Worm (Caenorhabditis elegans) whole organism, early embryonic: ENCODE results near the gene mmaa-1.

Experiments used
- hmbx-1 ChIP-seq: sonication (generic microtip); optimal IDR thresholded peaks from 2 replicates; lab custom pipeline; 2016; ENCODE audit warnings: mild to moderate bottlenecking, missing genetic modification characterization, missing compliant biosample characterization
- hmg-4 ChIP-seq: fragments of 200-800 bp; sonication (Bioruptor generic); optimal IDR thresholded peaks from 2 replicates; lab custom pipeline; 2018; ENCODE audit warnings: mild to moderate bottlenecking, missing genetic modification characterization, missing compliant biosample characterization
- hnd-1 ChIP-seq: sonication (generic microtip); optimal IDR thresholded peaks from 2 replicates; lab custom pipeline; 2016; ENCODE audit warnings: missing genetic modification characterization, missing compliant biosample characterization
- sea-1 ChIP-seq: fragments of 200-800 bp; sonication (Bioruptor generic); conservative IDR thresholded peaks from 2 replicates; pipeline ENCODE4 v1.3.6; 2022; ENCODE audit warnings: missing genetic modification characterization, missing compliant biosample characterization
- tbx-11 ChIP-seq: fragments of 200-800 bp; sonication (Bioruptor generic); IDR thresholded peaks from 2 replicates; pipeline ENCODE4 v1.3.6; 2022; ENCODE audit warnings: missing genetic modification characterization, missing compliant biosample characterization
- tra-4 ChIP-seq: sonication (generic microtip); optimal IDR thresholded peaks from 2 replicates; lab custom pipeline; 2017; ENCODE audit warnings: missing genetic modification characterization, missing compliant biosample characterization

DNA sequence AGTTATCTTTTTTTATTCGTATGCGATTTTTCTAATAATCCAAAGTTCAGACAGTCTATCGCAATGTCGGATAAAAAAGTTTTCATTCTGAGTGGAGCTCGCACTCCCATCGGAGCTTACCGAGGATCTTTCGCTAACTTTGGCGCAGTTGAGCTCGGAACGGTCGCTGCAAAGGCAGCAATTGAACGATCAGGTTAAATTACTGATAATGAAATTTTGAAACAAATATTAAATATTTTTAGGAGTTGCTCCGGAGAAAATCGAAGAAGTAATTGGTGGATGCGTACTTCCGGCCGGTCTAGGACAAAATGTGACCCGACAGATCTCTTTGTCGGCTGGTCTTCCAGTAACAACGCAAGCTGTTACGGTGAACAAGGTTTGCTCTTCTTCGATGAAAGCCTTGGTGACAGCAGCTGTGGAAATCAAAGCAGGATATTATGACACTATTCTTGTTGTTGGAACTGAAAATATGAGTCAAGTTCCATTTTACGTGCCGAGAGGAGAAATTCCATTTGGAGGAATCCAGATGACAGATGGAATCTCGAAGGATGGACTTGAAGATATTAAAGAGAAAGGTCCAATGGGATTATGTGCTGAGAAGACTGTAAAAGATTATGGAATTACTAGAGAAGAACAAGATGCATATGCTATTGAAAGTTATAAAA, 25.3 kb downstream of the mmaa-1 start, which contains the start of gene T02G5.7:
- TF ChIP-seq hmbx-1 (tag; lab: Kevin White, UChicago) (no peak), tbx-11 (GFP tag; lab: Robert Waterston, UW) (no peak), sea-1 (GFP tag; lab: Robert Waterston, UW) (no peak), hnd-1 (tag; lab: Kevin White, UChicago) (no peak), tra-4 (tag; lab: Kevin White, UChicago) (no peak), hmg-4 (GFP tag; lab: Kevin White, UChicago) (no peak)
